Fruit fly (Drosophila melanogaster) whole organism, pupa: Measurements from ENCODE around the gene CG13766.
A peak's percentile ranks its signal among the peaks of the same experiment; 100 is the strongest.

ENCODE experiments used
- CG10348 ChIP-seq: fragments of 200-800 bp; sonication (Bioruptor generic); IDR thresholded peaks from 2 replicates; pipeline ENCODE4 v1.3.6; 2022; ENCODE audit warnings: missing biosample characterization, missing genetic modification characterization
- CG13204 ChIP-seq: fragments of 200-800 bp; sonication (Bioruptor generic); optimal IDR thresholded peaks from 2 replicates; lab custom pipeline; 2018; ENCODE audit warnings: missing biosample characterization, mild to moderate bottlenecking, missing genetic modification characterization, moderate library complexity
- CG14655 ChIP-seq: fragments of 200-800 bp; sonication (Bioruptor generic); optimal IDR thresholded peaks from 3 replicates; lab custom pipeline; 2017; ENCODE audit warnings: mild to moderate bottlenecking, missing biosample characterization, missing genetic modification reagents, missing genetic modification characterization
- CG15710 ChIP-seq: fragments of 200-800 bp; sonication (Bioruptor generic); optimal IDR thresholded peaks from 2 replicates; lab custom pipeline; 2018; ENCODE audit warnings: missing biosample characterization, mild to moderate bottlenecking, missing genetic modification characterization, moderate library complexity
- CG17806 ChIP-seq: fragments of 200-800 bp; sonication (Bioruptor generic); optimal IDR thresholded peaks from 2 replicates; lab custom pipeline; 2018; ENCODE audit warnings: missing biosample characterization, mild to moderate bottlenecking, missing genetic modification characterization, moderate library complexity
- CG32121 ChIP-seq: fragments of 200-800 bp; sonication (Bioruptor generic); IDR thresholded peaks from 2 replicates; pipeline ENCODE4 v1.3.6; 2022; ENCODE audit warnings: missing biosample characterization, missing genetic modification characterization
- CG34367 ChIP-seq: fragments of 200-800 bp; sonication (Bioruptor generic); optimal IDR thresholded peaks from 2 replicates; lab custom pipeline; 2018; ENCODE audit warnings: missing biosample characterization, mild to moderate bottlenecking, missing genetic modification characterization
- CG4496 ChIP-seq: fragments of 200-800 bp; sonication (Bioruptor generic); IDR thresholded peaks from 3 replicates; pipeline ENCODE4 v1.3.6; 2022; ENCODE audit warnings: missing biosample characterization, missing genetic modification characterization
- CG8159 ChIP-seq: fragments of 200-800 bp; sonication (Bioruptor generic); optimal IDR thresholded peaks from 3 replicates; lab custom pipeline; 2018; ENCODE audit warnings: missing biosample characterization, mild to moderate bottlenecking, missing genetic modification characterization, moderate library complexity
- CG8301 ChIP-seq: fragments of 200-800 bp; sonication (Bioruptor generic); optimal IDR thresholded peaks from 2 replicates; lab custom pipeline; 2018; ENCODE audit warnings: missing biosample characterization, mild to moderate bottlenecking, missing genetic modification characterization
- D1 ChIP-seq: fragments of 200-800 bp; sonication (Bioruptor generic); optimal IDR thresholded peaks from 2 replicates; lab custom pipeline; 2018; ENCODE audit warnings: missing biosample characterization, mild to moderate bottlenecking, missing genetic modification characterization, moderate library complexity
- EcR ChIP-seq: fragments of 200-800 bp; sonication (Bioruptor generic); optimal IDR thresholded peaks from 3 replicates; lab custom pipeline; 2019; ENCODE audit warnings: missing biosample characterization, missing genetic modification characterization, mild to moderate bottlenecking, moderate library complexity, missing genetic modification reagents
- Ets98B ChIP-seq: fragments of 200-800 bp; sonication (Bioruptor generic); IDR thresholded peaks from 2 replicates; pipeline ENCODE4 v1.3.6; 2022; ENCODE audit warnings: missing biosample characterization, missing genetic modification characterization
- Pif1A ChIP-seq: fragments of 200-800 bp; sonication (Bioruptor generic); optimal IDR thresholded peaks from 3 replicates; lab custom pipeline; 2016; ENCODE audit warnings: missing biosample characterization, missing genetic modification characterization
- Pif1B ChIP-seq: fragments of 200-800 bp; sonication (Bioruptor generic); optimal IDR thresholded peaks from 3 replicates; lab custom pipeline; 2016; ENCODE audit warnings: missing biosample characterization, missing genetic modification characterization
- Snoo ChIP-seq: fragments of 200-800 bp; sonication (Bioruptor generic); optimal IDR thresholded peaks from 3 replicates; lab custom pipeline; 2017; ENCODE audit warnings: missing biosample characterization, mild to moderate bottlenecking, missing genetic modification characterization, inconsistent platforms
- gl ChIP-seq: fragments of 200-800 bp; sonication (Bioruptor generic); optimal IDR thresholded peaks from 2 replicates; lab custom pipeline; 2018; ENCODE audit warnings: missing biosample characterization, mild to moderate bottlenecking, missing genetic modification characterization
- rn ChIP-seq: fragments of 200-800 bp; sonication (Bioruptor generic); IDR thresholded peaks from 2 replicates; pipeline ENCODE4 v1.3.6; 2022; ENCODE audit warnings: missing biosample characterization, missing genetic modification characterization

The CG13766 gene

dm6 chr2L:6533719-6534118 is 32.3 kb downstream of the CG13766 start:
- peak; percentile 0 for TF ChIP-seq CG13204 (GFP tag; lab: Kevin White, UChicago)
- no peak for TF ChIP-seq CG32121
- TF ChIP-seq CG10348 (GFP tag; lab: Robert Waterston, UW), result no peak

- TF ChIP-seq CG8159 (tag; lab: Kevin White, UChicago), result no peak
Observed at dm6 chr2L:6532977-6533376, 33.0 kb downstream of the CG13766 start.

- TF ChIP-seq CG34367 (tag; lab: Kevin White, UChicago) (no peak), rn (no peak), CG32121 (no peak), CG8301 (tag; lab: Kevin White, UChicago) (no peak), D1 (tag; lab: Kevin White, UChicago) (no peak), gl (no peak), Pif1A (GFP tag; lab: Kevin White, UChicago) (no peak), CG15710 (tag; lab: Kevin White, UChicago) (no peak), CG17806 (tag; lab: Kevin White, UChicago) (no peak), EcR (GFP tag; lab: Kevin White, UChicago) (no peak)
Observed at dm6 chr2L:6531985-6532699, 33.8 kb downstream of the CG13766 start.

dm6 chr2L:6530952-6531512 is 34.9 kb downstream of the CG13766 start:
- TF ChIP-seq CG8159 (tag; lab: Kevin White, UChicago), result no peak
- TF ChIP-seq rn, result no peak
- no peak for TF ChIP-seq CG10348 (GFP tag; lab: Robert Waterston, UW)
- TF ChIP-seq Pif1A (GFP tag; lab: Kevin White, UChicago), result no peak
- no peak for TF ChIP-seq gl
- no peak for TF ChIP-seq EcR (GFP tag; lab: Kevin White, UChicago)
- TF ChIP-seq CG8301 (tag; lab: Kevin White, UChicago), result no peak
- no peak for TF ChIP-seq CG14655 (GFP tag; lab: Kevin White, UChicago)
- TF ChIP-seq CG17806 (tag; lab: Kevin White, UChicago), result no peak
- no peak for TF ChIP-seq Snoo (tag; lab: Kevin White, UChicago)
- no peak for TF ChIP-seq Pif1B (GFP tag; lab: Kevin White, UChicago)
- TF ChIP-seq Ets98B (GFP tag; lab: Robert Waterston, UW), result no peak
- no peak for TF ChIP-seq CG32121
- TF ChIP-seq CG15710 (tag; lab: Kevin White, UChicago), result no peak
- no peak for TF ChIP-seq CG4496 (GFP tag; lab: Robert Waterston, UW)

dm6 chr2L:6526996-6527395 is 39.0 kb downstream of the CG13766 start:
- peak; percentile 29 for TF ChIP-seq D1 (tag; lab: Kevin White, UChicago)
- TF ChIP-seq CG4496 (GFP tag; lab: Robert Waterston, UW), result no peak
